Fruit fly (Drosophila melanogaster): ENCODE results near the gene lush.

Gene lush

dm6 chr3L:19636821-19637460 is 31.1 kb upstream of the lush start (continued):
- no peak for TF ChIP-seq Dek (tag; optimal IDR thresholded peaks at IDR 0.05)
- TF ChIP-seq CG11696 (GFP tag; IDR thresholded peaks at IDR 0.05), result 0 out of 2 replicates have a peak, but pooled peaks have one; percentile 11
- peak; percentile 42 for TF ChIP-seq az2 (GFP tag; optimal IDR thresholded peaks at IDR 0.05)
- TF ChIP-seq row (GFP tag; IDR thresholded peaks at IDR 0.05), result peak; percentile 66
- TF ChIP-seq CG13775 (GFP tag; optimal IDR thresholded peaks at IDR 0.05), result peak; percentile 79
- peak; percentile 59 for TF ChIP-seq D19A (tag; optimal IDR thresholded peaks at IDR 0.05)
- TF ChIP-seq CG15479 (GFP tag; optimal IDR thresholded peaks at IDR 0.05), result peak; percentile 95
- TF ChIP-seq CG1603 (tag; optimal IDR thresholded peaks at IDR 0.05), result peak; percentile 52
- TF ChIP-seq tll (GFP tag; optimal IDR thresholded peaks at IDR 0.05), result peak in 1 of 2 experiments; percentile 64
- TF ChIP-seq CG4424 (GFP tag; optimal IDR thresholded peaks at IDR 0.05), result peak; percentile 60
- TF ChIP-seq CG10959 (GFP tag; IDR thresholded peaks at IDR 0.05), result no peak
- TF ChIP-seq CG17829 (tag; optimal IDR thresholded peaks at IDR 0.05), result peak; percentile 85
- TF ChIP-seq org-1 (GFP tag; optimal IDR thresholded peaks at IDR 0.05), result peak; percentile 50
- no peak for TF ChIP-seq vnd (GFP tag; IDR thresholded peaks at IDR 0.05; ENCODE audit: partially characterized antibody)
- peak; percentile 1 for TF ChIP-seq oc (tag; optimal IDR thresholded peaks at IDR 0.05)
- peak; percentile 54 for TF ChIP-seq CG30403 (GFP tag; optimal IDR thresholded peaks at IDR 0.05)
- peak; percentile 48 for TF ChIP-seq Chrac-16 (GFP tag; optimal IDR thresholded peaks at IDR 0.05)
- peak; percentile 69 for TF ChIP-seq twi (tag; optimal IDR thresholded peaks at IDR 0.05)
- peak; percentile 62 for TF ChIP-seq CG7839 (tag; optimal IDR thresholded peaks at IDR 0.05)
- TF ChIP-seq sens-2 (GFP tag; IDR thresholded peaks at IDR 0.05), result no peak
- TF ChIP-seq tup (GFP tag; optimal IDR thresholded peaks at IDR 0.05), result no peak
- peak; percentile 50; the same call in 1 of the 3 replicates for TF ChIP-seq zfh1 (GFP tag; IDR thresholded peaks at IDR 0.05)
- peak; percentile 27 for TF ChIP-seq Elba2 (GFP tag; optimal IDR thresholded peaks at IDR 0.05)
- peak; percentile 4 for TF ChIP-seq CG16863 (GFP tag; optimal IDR thresholded peaks at IDR 0.05)
- TF ChIP-seq nmo (GFP tag; optimal IDR thresholded peaks at IDR 0.05), result peak; percentile 85
- TF ChIP-seq tin (GFP tag; optimal IDR thresholded peaks at IDR 0.05), result peak; percentile 18
- peak; percentile 71 for TF ChIP-seq D (optimal IDR thresholded peaks at IDR 0.05)
- peak; percentile 74 for TF ChIP-seq D (GFP tag; optimal IDR thresholded peaks at IDR 0.05)
- peak; percentile 43 for TF ChIP-seq Sox100B (GFP tag; optimal IDR thresholded peaks at IDR 0.05)
- peak in 1 of 3 experiments; percentile 96 for TF ChIP-seq lola (GFP tag; optimal IDR thresholded peaks at IDR 0.05)
- TF ChIP-seq ac (GFP tag; optimal IDR thresholded peaks at IDR 0.05), result peak; percentile 56
- TF ChIP-seq gem (tag; optimal IDR thresholded peaks at IDR 0.05), result peak; percentile 85
- TF ChIP-seq Blimp-1 (GFP tag; optimal IDR thresholded peaks at IDR 0.05), result peak; percentile 61
- TF ChIP-seq CG30020 (tag; optimal IDR thresholded peaks at IDR 0.05), result peak; percentile 41
- TF ChIP-seq ranshi (GFP tag; IDR thresholded peaks at IDR 0.05), result no peak
- peak; percentile 43 for TF ChIP-seq CG6254 (GFP tag; optimal IDR thresholded peaks at IDR 0.05)
- TF ChIP-seq CG15601 (tag; optimal IDR thresholded peaks at IDR 0.05), result peak; percentile 82
- TF ChIP-seq inv (GFP tag; IDR thresholded peaks at IDR 0.05; ENCODE audit: partially characterized antibody), result no peak
- TF ChIP-seq gcm (GFP tag; optimal IDR thresholded peaks at IDR 0.05), result peak; percentile 58
- TF ChIP-seq zen (tag; optimal IDR thresholded peaks at IDR 0.05), result peak; percentile 89
- peak; percentile 80 for TF ChIP-seq CG8924 (tag; optimal IDR thresholded peaks at IDR 0.05)
- TF ChIP-seq crc (GFP tag; optimal IDR thresholded peaks at IDR 0.05), result no peak
- peak in 1 of 2 experiments; percentile 75 for TF ChIP-seq bsh (GFP tag; optimal IDR thresholded peaks at IDR 0.05)
- peak; percentile 69 for TF ChIP-seq CG31441 (GFP tag; IDR thresholded peaks at IDR 0.05)
- TF ChIP-seq CG12659 (GFP tag; optimal IDR thresholded peaks at IDR 0.05), result peak; percentile 19
- TF ChIP-seq CG6813 (GFP tag; optimal IDR thresholded peaks at IDR 0.05), result peak; percentile 32
- TF ChIP-seq Myb (GFP tag; optimal IDR thresholded peaks at IDR 0.05), result no peak
- TF ChIP-seq Six4 (GFP tag; optimal IDR thresholded peaks at IDR 0.05), result peak; percentile 47
